Worm (Caenorhabditis elegans): ENCODE results near the gene K10H10.4.

The K10H10.4 gene

ce11 chrII:14496809-14497208 is 3.4 kb upstream of the K10H10.4 start (continued):
- TF ChIP-seq hsf-1 (GFP tag; IDR thresholded peaks at IDR 0.05) = peak; percentile 71; the same call in 1 of the 2 replicates
- TF ChIP-seq mcd-1 (GFP tag; IDR thresholded peaks at IDR 0.05) = peak; percentile 71
- TF ChIP-seq nfya-2 (GFP tag; IDR thresholded peaks at IDR 0.05) = no peak
- TF ChIP-seq F22D6.2 (tag; optimal IDR thresholded peaks at IDR 0.05) = peak; percentile 42
- TF ChIP-seq madf-3 (GFP tag; IDR thresholded peaks at IDR 0.05) = 0 out of 2 replicates have a peak, but pooled peaks have one; percentile 11
- peak; percentile 95 for TF ChIP-seq him-1 (tag; optimal IDR thresholded peaks at IDR 0.05)
- no peak; the same call in 1 of the 2 replicates for TF ChIP-seq Y79H2A.3 (GFP tag; conservative IDR thresholded peaks at IDR 0.05)
- peak; percentile 23; the same call in 1 of the 2 replicates for TF ChIP-seq ceh-91 (GFP tag; IDR thresholded peaks at IDR 0.05)
- TF ChIP-seq egl-18 (GFP tag; IDR thresholded peaks at IDR 0.05) = no peak
- TF ChIP-seq bed-2 (GFP tag; IDR thresholded peaks at IDR 0.05) = peak; percentile 61; the same call in 1 of the 2 replicates
- TF ChIP-seq xnd-1 (tag; optimal IDR thresholded peaks at IDR 0.05) = no peak
- TF ChIP-seq Y53G8AR.9 (GFP tag; conservative IDR thresholded peaks at IDR 0.05) = peak; percentile 84
- peak; percentile 67 for TF ChIP-seq ceh-100 (GFP tag; IDR thresholded peaks at IDR 0.05)
- peak; percentile 92 for TF ChIP-seq snpc-1.3 (tag; optimal IDR thresholded peaks at IDR 0.05; ENCODE audit: insufficient read depth)
- peak; percentile 93 for TF ChIP-seq rpc-1 (optimal IDR thresholded peaks at IDR 0.05)
- TF ChIP-seq rpc-1 (tag; optimal IDR thresholded peaks at IDR 0.05) = peak; percentile 98
- TF ChIP-seq hmg-20 (GFP tag; IDR thresholded peaks at IDR 0.05) = peak; percentile 78; the same call in 1 of the 2 replicates
- TF ChIP-seq repo-1 (tag; optimal IDR thresholded peaks at IDR 0.05) = peak; percentile 88
- peak; percentile 58 for TF ChIP-seq ceh-79 (tag; optimal IDR thresholded peaks at IDR 0.05)
- TF ChIP-seq mes-4 (tag; optimal IDR thresholded peaks at IDR 0.05) = peak; percentile 84
- TF ChIP-seq snpc-4 (GFP tag; optimal IDR thresholded peaks at IDR 0.05) = peak; percentile 86
- peak; percentile 76 to 92 (median 88) for TF ChIP-seq snpc-4 (tag; optimal IDR thresholded peaks at IDR 0.05)
- peak; percentile 90 for TF ChIP-seq ceh-27 (GFP tag; optimal IDR thresholded peaks at IDR 0.05)
- peak; percentile 87 for TF ChIP-seq ztf-18 (tag; optimal IDR thresholded peaks at IDR 0.05)
- TF ChIP-seq B0261.1 (tag; optimal IDR thresholded peaks at IDR 0.05) = peak; percentile 93
- TF ChIP-seq pbrm-1 (GFP tag; IDR thresholded peaks at IDR 0.05) = peak; percentile 72; the same call in 1 of the 2 replicates
- TF ChIP-seq nfya-1 (tag; optimal IDR thresholded peaks at IDR 0.05; ENCODE audit: borderline replicate concordance, insufficient read depth) = no peak
- TF ChIP-seq cebp-2 (GFP tag; IDR thresholded peaks at IDR 0.05) = 0 out of 2 replicates have a peak, but pooled peaks have one; percentile 52
- TF ChIP-seq attf-6 (GFP tag; IDR thresholded peaks at IDR 0.05) = 0 out of 2 replicates have a peak, but pooled peaks have one; percentile 66
- no peak for TF ChIP-seq nhr-27 (tag; optimal IDR thresholded peaks at IDR 0.05)
- peak; percentile 96 for TF ChIP-seq F23B12.7 (tag; optimal IDR thresholded peaks at IDR 0.05; ENCODE audit: insufficient read depth)
- TF ChIP-seq rec-8 (tag; optimal IDR thresholded peaks at IDR 0.05) = peak; percentile 86 to 91
- TF ChIP-seq attf-5 (GFP tag; optimal IDR thresholded peaks at IDR 0.05) = peak; percentile 92
- peak; percentile 48 for TF ChIP-seq F55B11.4 (tag; optimal IDR thresholded peaks at IDR 0.05; ENCODE audit: borderline replicate concordance, insufficient read depth)
- TF ChIP-seq rcor-1 (GFP tag; IDR thresholded peaks at IDR 0.05) = peak; percentile 87
- TF ChIP-seq C17E4.6 (GFP tag; IDR thresholded peaks at IDR 0.05) = 0 out of 2 replicates have a peak, but pooled peaks have one; percentile 69
- TF ChIP-seq hrde-1 (tag; optimal IDR thresholded peaks at IDR 0.05; ENCODE audit: borderline replicate concordance) = peak; percentile 80
- peak; percentile 89 for TF ChIP-seq ekl-4 (GFP tag; IDR thresholded peaks at IDR 0.05)
- TF ChIP-seq cebp-1 (GFP tag; IDR thresholded peaks at IDR 0.05) = peak; percentile 47; the same call in 1 of the 2 replicates
- peak; percentile 85 for TF ChIP-seq cebp-1 (tag; optimal IDR thresholded peaks at IDR 0.05)
- TF ChIP-seq efl-1 (GFP tag; optimal IDR thresholded peaks at IDR 0.05) = peak; percentile 9
- peak; percentile 63 to 65 for TF ChIP-seq let-607 (tag; optimal IDR thresholded peaks at IDR 0.05)
- peak; percentile 95 for TF ChIP-seq nfyb-1 (GFP tag; IDR thresholded peaks at IDR 0.05)
- no peak; the same call in 1 of the 2 replicates for TF ChIP-seq Y53F4B.3 (GFP tag; IDR thresholded peaks at IDR 0.05)
- peak; percentile 96 for TF ChIP-seq Y56A3A.18 (GFP tag; IDR thresholded peaks at IDR 0.05)
